Worm (Caenorhabditis elegans) whole organism, L2 larva: Measurements from ENCODE around the gene F55G1.15.

Source experiments
- C34F6.9 ChIP-seq: fragments of 150-350 bp; optimal IDR thresholded peaks from 2 replicates; lab custom pipeline; 2014; ENCODE audit warnings: missing biosample characterization, missing genetic modification characterization
- F13H6.1 ChIP-seq: sonication (generic microtip); optimal IDR thresholded peaks from 2 replicates; lab custom pipeline; 2016; ENCODE audit warnings: missing genetic modification characterization, missing compliant biosample characterization
- alr-1 ChIP-seq: fragments of 150-350 bp; optimal IDR thresholded peaks from 2 replicates; lab custom pipeline; 2014; ENCODE audit warnings: missing biosample characterization, missing genetic modification characterization
- aly-2 ChIP-seq: fragments of 150-350 bp; optimal IDR thresholded peaks from 2 replicates; lab custom pipeline; 2014; ENCODE audit warnings: missing biosample characterization, missing genetic modification characterization
- ama-1 ChIP-seq: fragments of 150-350 bp; optimal IDR thresholded peaks from 2 replicates; lab custom pipeline; 2018; ENCODE audit warnings: inconsistent platforms
- ceh-16 ChIP-seq: fragments of 150-350 bp; optimal IDR thresholded peaks from 2 replicates; lab custom pipeline; 2014; ENCODE audit warnings: missing biosample characterization, missing genetic modification characterization
- crh-2 ChIP-seq: sonication (generic microtip); optimal IDR thresholded peaks from 2 replicates; lab custom pipeline; 2017; ENCODE audit warnings: missing biosample characterization, missing genetic modification characterization
- gmeb-1 ChIP-seq: fragments of 150-350 bp; optimal IDR thresholded peaks from 2 replicates; lab custom pipeline; 2014; ENCODE audit warnings: missing biosample characterization, missing genetic modification characterization
- lin-39 ChIP-seq: fragments of 150-350 bp; optimal IDR thresholded peaks from 2 replicates; lab custom pipeline; 2014; ENCODE audit warnings: missing biosample characterization, missing genetic modification reagents, missing genetic modification characterization
- mab-5 ChIP-seq: fragments of 150-350 bp; optimal IDR thresholded peaks from 2 replicates; lab custom pipeline; 2014; ENCODE audit warnings: missing biosample characterization, missing genetic modification characterization
- mdl-1 ChIP-seq, 2 experiments: fragments of 150-350 bp in 1 of 2; sonication (generic microtip) in 1 of 2; optimal IDR thresholded peaks; 2 replicates each; lab custom pipeline; 2017; ENCODE audit warnings: missing biosample characterization in 2 of 2, missing genetic modification characterization in 2 of 2
- nhr-10 ChIP-seq: sonication (generic microtip); optimal IDR thresholded peaks from 2 replicates; lab custom pipeline; 2017; ENCODE audit warnings: missing biosample characterization, missing genetic modification characterization
- nhr-129 ChIP-seq: fragments of 150-350 bp; optimal IDR thresholded peaks from 2 replicates; lab custom pipeline; 2014; ENCODE audit warnings: missing biosample characterization, missing genetic modification characterization
- nhr-21 ChIP-seq: fragments of 150-350 bp; optimal IDR thresholded peaks from 2 replicates; lab custom pipeline; 2014; ENCODE audit warnings: missing biosample characterization, missing genetic modification characterization
- nhr-25 ChIP-seq: fragments of 150-350 bp; sonication (generic microtip); optimal IDR thresholded peaks from 3 replicates; lab custom pipeline; 2014; ENCODE audit warnings: missing biosample characterization, missing genetic modification characterization
- sem-4 ChIP-seq: fragments of 150-350 bp; optimal IDR thresholded peaks from 2 replicates; lab custom pipeline; 2014; ENCODE audit warnings: missing biosample characterization, missing genetic modification reagents, missing genetic modification characterization
- skn-1 ChIP-seq: sonication (generic microtip); optimal IDR thresholded peaks from 2 replicates; lab custom pipeline; 2017; ENCODE audit warnings: missing biosample characterization, missing genetic modification characterization
- sma-9 ChIP-seq, 2 experiments: fragments of 150-350 bp in 1 of 2; sonication (generic microtip) in 1 of 2; optimal IDR thresholded peaks; 2 replicates each; lab custom pipeline; 2014 to 2016; ENCODE audit warnings: missing genetic modification characterization in 2 of 2, mild to moderate bottlenecking in 1 of 2, missing biosample characterization in 1 of 2, missing compliant biosample characterization in 1 of 2, missing genetic modification reagents in 1 of 2, moderate library complexity in 1 of 2
- snpc-4 ChIP-seq: fragments of 150-350 bp; optimal IDR thresholded peaks from 2 replicates; lab custom pipeline; 2014; ENCODE audit warnings: missing biosample characterization, missing genetic modification characterization
- unc-39 ChIP-seq: fragments of 150-350 bp; optimal IDR thresholded peaks from 2 replicates; lab custom pipeline; 2014; ENCODE audit warnings: missing biosample characterization, missing genetic modification characterization
- unc-55 ChIP-seq: fragments of 150-350 bp; sonication (generic microtip); optimal IDR thresholded peaks from 3 replicates; lab custom pipeline; 2014; ENCODE audit warnings: missing biosample characterization, missing genetic modification reagents, missing genetic modification characterization
- ztf-1 ChIP-seq: fragments of 200-800 bp; sonication (Bioruptor generic); conservative IDR thresholded peaks from 2 replicates; pipeline ENCODE4 v1.3.6; 2022; ENCODE audit warnings: missing genetic modification characterization, missing compliant biosample characterization

The F55G1.15 gene

DNA sequence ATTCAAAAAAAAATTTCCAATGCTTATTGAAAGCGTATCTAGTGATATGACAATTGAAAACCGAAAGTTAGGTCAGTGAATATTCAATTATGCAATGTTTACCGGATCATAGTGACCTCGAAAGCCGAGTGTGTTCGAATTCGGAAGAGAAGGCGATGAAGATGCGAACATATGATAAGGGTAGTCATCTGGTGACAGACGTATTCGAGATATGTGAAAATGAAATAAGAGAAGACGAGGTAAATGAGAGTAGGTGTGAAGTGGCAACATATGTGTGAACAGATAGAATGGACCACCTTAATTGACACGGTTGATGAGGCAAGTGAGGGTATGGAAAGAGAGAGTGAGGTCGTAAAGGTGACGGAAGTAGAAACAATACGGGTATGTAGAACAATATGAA lies 46.3 kb downstream of the F55G1.15 start:
- TF ChIP-seq snpc-4 (tag; lab: Kevin White, UChicago) (no peak), alr-1 (no peak)

DNA sequence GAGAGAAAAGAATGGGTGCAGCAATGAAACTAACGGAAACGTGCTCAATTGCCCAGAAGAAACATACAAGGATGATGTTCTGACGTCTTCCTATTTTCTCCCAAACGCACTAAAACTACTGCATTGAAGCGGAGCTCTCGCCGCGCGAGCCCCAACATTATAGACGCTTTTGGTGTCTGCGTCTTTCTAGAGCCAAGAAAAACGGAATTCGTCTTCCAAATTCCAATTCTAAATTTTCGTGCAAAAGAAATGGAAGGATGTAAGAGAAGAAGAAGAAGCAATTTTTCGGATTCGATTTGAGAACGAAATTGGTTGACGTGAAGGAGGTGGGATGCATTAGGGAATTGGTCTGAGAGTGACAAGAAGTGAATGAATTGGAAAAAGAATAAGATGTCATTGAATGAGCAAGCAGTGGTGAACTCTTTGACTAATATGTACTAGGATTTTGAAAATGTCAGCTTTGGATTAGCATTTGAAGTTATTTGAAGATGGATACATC lies 47.5 kb downstream of the F55G1.15 start:
- TF ChIP-seq lin-39 (tag; lab: Kevin White, UChicago) (no peak), sma-9 (GFP tag; optimal IDR thresholded peaks at IDR 0.05; lab: Kevin White, UChicago) (peak; percentile 6), sma-9 (tag; optimal IDR thresholded peaks at IDR 0.05; lab: Kevin White, UChicago) (no peak), aly-2 (tag; lab: Kevin White, UChicago) (no peak), ztf-1 (no peak), nhr-10 (no peak), skn-1 (tag; lab: Kevin White, UChicago) (no peak), mdl-1 (tag; optimal IDR thresholded peaks at IDR 0.05; lab: Kevin White, UChicago) (no peak), unc-55 (peak; percentile 69), crh-2 (tag; lab: Kevin White, UChicago) (no peak), C34F6.9 (tag; lab: Kevin White, UChicago) (no peak), F13H6.1 (tag; lab: Kevin White, UChicago) (no peak), sem-4 (tag; lab: Kevin White, UChicago) (peak; percentile 12), unc-39 (tag; lab: Kevin White, UChicago) (no peak), ama-1 (lab: Kevin White, UChicago) (no peak), nhr-129 (tag; lab: Kevin White, UChicago) (peak; percentile 15), nhr-21 (tag; lab: Kevin White, UChicago) (no peak)

DNA sequence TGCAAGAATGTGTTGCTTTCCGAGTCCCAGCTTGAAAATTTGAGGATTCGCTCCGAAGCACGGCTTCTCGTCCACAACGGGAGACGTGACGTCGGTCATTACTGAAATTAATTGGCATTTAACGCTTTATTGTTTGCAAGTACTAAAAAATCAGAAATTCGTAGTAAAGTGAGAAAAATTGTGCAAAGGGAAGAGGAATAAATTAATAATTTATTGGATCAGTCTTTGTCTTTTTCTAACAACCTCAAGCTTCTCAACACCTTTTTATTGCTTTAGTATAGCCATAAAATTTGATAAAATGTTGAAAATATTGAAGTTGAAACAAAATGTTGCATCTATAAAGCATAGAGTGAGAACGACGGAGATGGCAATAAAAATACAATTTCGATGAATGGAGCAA lies 49.9 kb downstream of the F55G1.15 start, which contains the start of gene tes-1:
TSS of gene tes-1 (minus strand) at position 101 of the 400 bp plus-strand sequence.
- TF ChIP-seq ceh-16 (tag; lab: Kevin White, UChicago) (no peak), nhr-25 (tag; lab: Kevin White, UChicago) (no peak), gmeb-1 (no peak), lin-39 (tag; lab: Kevin White, UChicago) (no peak), unc-39 (tag; lab: Kevin White, UChicago) (no peak), mab-5 (tag; lab: Kevin White, UChicago) (no peak)
